Worm (Caenorhabditis elegans) whole organism, mixed stage, embryonic: ENCODE data around the gene K01G12.3.

ENCODE experiments used
- nhr-12 ChIP-seq: fragments of 150-350 bp; optimal IDR thresholded peaks from 2 replicates; lab custom pipeline; 2014; ENCODE audit warnings: missing biosample characterization, missing genetic modification characterization
- tbx-8 ChIP-seq: fragments of 200-800 bp; sonication (Bioruptor generic); optimal IDR thresholded peaks from 2 replicates; lab custom pipeline; 2018; ENCODE audit warnings: mild to moderate bottlenecking, missing genetic modification characterization, moderate library complexity, missing compliant biosample characterization

K01G12.3 gene

DNA sequence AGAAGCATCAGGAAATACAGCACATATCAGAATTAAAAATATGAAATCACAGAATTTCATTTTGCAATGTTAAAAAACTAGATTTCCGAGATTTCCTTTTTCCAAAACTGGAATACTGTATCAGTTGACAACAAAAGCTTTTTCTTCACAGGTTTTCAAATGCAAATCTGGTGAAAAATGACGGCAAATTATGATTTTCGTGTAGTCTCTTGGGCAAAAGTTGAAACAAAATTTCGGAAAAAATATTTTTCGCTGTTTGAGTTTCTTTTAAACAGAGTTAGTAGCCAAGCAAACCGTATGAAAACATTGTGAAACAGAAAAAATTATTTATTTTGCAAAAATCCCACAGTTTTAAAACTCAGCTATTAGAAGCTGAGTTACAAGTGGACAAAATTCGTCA is 51.1 kb downstream of the K01G12.3 start, which contains the start of gene Y64G10A.2:
Gene Y64G10A.2, minus strand, starts transcription at position 101 of the 400 bp plus-strand sequence.
- TF ChIP-seq tbx-8 (GFP tag; lab: Kevin White, UChicago) (no peak), nhr-12 (tag; lab: Kevin White, UChicago) (no peak)
- TF ChIP-seq, all 35 proteins: peak for 0
